Fruit fly (Drosophila melanogaster) whole organism, embryonic: ENCODE measurements around the gene rasp.

Source experiments
- CG11247 ChIP-seq: fragments of 200-800 bp; sonication (Bioruptor generic); IDR thresholded peaks from 2 replicates; pipeline ENCODE4 v1.3.6; 2022; ENCODE audit warnings: missing biosample characterization, missing genetic modification characterization
- CG11398 ChIP-seq: fragments of 200-800 bp; sonication (Bioruptor generic); optimal IDR thresholded peaks from 2 replicates; lab custom pipeline; 2016; ENCODE audit warnings: missing biosample characterization, missing genetic modification characterization
- CG11456 ChIP-seq: fragments of 200-800 bp; sonication (Bioruptor generic); IDR thresholded peaks from 3 replicates; pipeline ENCODE4 v1.3.6; 2022; ENCODE audit warnings: missing biosample characterization, missing genetic modification characterization
- CG12104 ChIP-seq: fragments of 200-800 bp; sonication (Bioruptor generic); optimal IDR thresholded peaks from 3 replicates; lab custom pipeline; 2016; ENCODE audit warnings: missing biosample characterization, missing genetic modification characterization
- CG13624 ChIP-seq: fragments of 200-800 bp; sonication (Bioruptor generic); optimal IDR thresholded peaks from 2 replicates; lab custom pipeline; 2016; ENCODE audit warnings: missing biosample characterization, missing genetic modification characterization
- CG14965 ChIP-seq: fragments of 200-800 bp; sonication (Bioruptor generic); optimal IDR thresholded peaks from 2 replicates; lab custom pipeline; 2016; ENCODE audit warnings: missing biosample characterization, missing genetic modification characterization, borderline replicate concordance
- CG1529 ChIP-seq: fragments of 200-800 bp; sonication (Bioruptor generic); optimal IDR thresholded peaks from 3 replicates; lab custom pipeline; 2018; ENCODE audit warnings: missing biosample characterization, missing genetic modification characterization
- CG17361 ChIP-seq: fragments of 200-800 bp; sonication (Bioruptor generic); IDR thresholded peaks from 3 replicates; pipeline ENCODE4 v1.3.6; 2022; ENCODE audit warnings: missing biosample characterization, missing genetic modification characterization
- CG17385 ChIP-seq: fragments of 200-800 bp; sonication (Bioruptor generic); optimal IDR thresholded peaks from 3 replicates; lab custom pipeline; 2018; ENCODE audit warnings: missing biosample characterization, mild to moderate bottlenecking, missing genetic modification characterization
- CG32532 ChIP-seq: fragments of 200-800 bp; sonication (Bioruptor generic); IDR thresholded peaks from 2 replicates; pipeline ENCODE4 v1.3.6; 2022; ENCODE audit warnings: missing biosample characterization, missing genetic modification characterization
- CG4360 ChIP-seq: fragments of 200-800 bp; sonication (Bioruptor generic); IDR thresholded peaks from 2 replicates; pipeline ENCODE4 v1.3.6; 2022; ENCODE audit warnings: missing biosample characterization, missing genetic modification characterization
- CG5953 ChIP-seq: fragments of 200-800 bp; sonication (Bioruptor generic); IDR thresholded peaks from 2 replicates; pipeline ENCODE4 v1.3.6; 2022; ENCODE audit warnings: missing biosample characterization, missing genetic modification characterization
- CG6654 ChIP-seq: fragments of 200-800 bp; sonication (Bioruptor generic); optimal IDR thresholded peaks from 2 replicates; lab custom pipeline; 2017; ENCODE audit warnings: missing biosample characterization, mild to moderate bottlenecking, missing genetic modification characterization
- CG8089 ChIP-seq: fragments of 200-800 bp; sonication (Bioruptor generic); optimal IDR thresholded peaks from 3 replicates; lab custom pipeline; 2016; ENCODE audit warnings: missing biosample characterization, missing genetic modification characterization
- CG8478 ChIP-seq: fragments of >200 bp; optimal IDR thresholded peaks from 2 replicates; lab custom pipeline; 2018
- CG8765 ChIP-seq: fragments of 200-800 bp; sonication (Bioruptor generic); IDR thresholded peaks from 2 replicates; pipeline ENCODE4 v1.3.6; 2022; ENCODE audit warnings: missing biosample characterization, missing genetic modification characterization
- CG8924 ChIP-seq: fragments of 200-800 bp; optimal IDR thresholded peaks from 3 replicates; lab custom pipeline; 2019; ENCODE audit warnings: missing biosample characterization, mild to moderate bottlenecking, missing genetic modification characterization, moderate library complexity
- Deaf1 ChIP-seq: fragments of 200-800 bp; optimal IDR thresholded peaks from 3 replicates; lab custom pipeline; 2019; ENCODE audit warnings: missing biosample characterization, mild to moderate bottlenecking, missing genetic modification characterization, moderate library complexity
- Ets97D ChIP-seq: fragments of 200-800 bp; sonication (Bioruptor generic); optimal IDR thresholded peaks from 3 replicates; lab custom pipeline; 2016; ENCODE audit warnings: missing biosample characterization, missing genetic modification characterization
- Fer1 ChIP-seq: fragments of 200-800 bp; sonication (Bioruptor generic); optimal IDR thresholded peaks from 2 replicates; lab custom pipeline; 2017; ENCODE audit warnings: missing biosample characterization, mild to moderate bottlenecking, missing genetic modification characterization
- Gsc ChIP-seq: fragments of 200-800 bp; sonication (Bioruptor generic); IDR thresholded peaks from 2 replicates; pipeline ENCODE4 v1.3.6; 2022; ENCODE audit warnings: missing biosample characterization, missing genetic modification characterization
- Gug ChIP-seq: fragments of 200-800 bp; sonication (Bioruptor generic); IDR thresholded peaks from 4 replicates; pipeline ENCODE4 v1.3.6; 2022; ENCODE audit warnings: missing biosample characterization, missing genetic modification characterization
- Jarid2 ChIP-seq: fragments of 200-800 bp; sonication (Bioruptor generic); optimal IDR thresholded peaks from 3 replicates; lab custom pipeline; 2017; ENCODE audit warnings: mild to moderate bottlenecking, missing biosample characterization, missing genetic modification reagents, missing genetic modification characterization
- Max ChIP-seq: fragments of 200-800 bp; sonication (Bioruptor generic); optimal IDR thresholded peaks from 2 replicates; lab custom pipeline; 2016; ENCODE audit warnings: missing biosample characterization, mild to moderate bottlenecking, missing genetic modification characterization
- NFAT ChIP-seq: fragments of 200-800 bp; sonication (Bioruptor generic); IDR thresholded peaks from 2 replicates; pipeline ENCODE4 v1.3.6; 2022; ENCODE audit warnings: missing biosample characterization, missing genetic modification characterization
- Sox102F ChIP-seq: fragments of 200-800 bp; sonication (Bioruptor generic); optimal IDR thresholded peaks from 2 replicates; lab custom pipeline; 2018; ENCODE audit warnings: missing biosample characterization, mild to moderate bottlenecking, missing genetic modification characterization, moderate library complexity
- Sry-β ChIP-seq: fragments of 200-800 bp; sonication (Bioruptor generic); optimal IDR thresholded peaks from 2 replicates; lab custom pipeline; 2018; ENCODE audit warnings: missing biosample characterization, mild to moderate bottlenecking, missing genetic modification characterization, moderate library complexity
- Trl ChIP-seq, 3 experiments: fragments of >200 bp in 2 of 3; fragments of 200-800 bp in 1 of 3; sonication (Bioruptor generic) in 1 of 3; optimal IDR thresholded peaks; 2 replicates in 1 of 3; 3 replicates in 2 of 3; lab custom pipeline; 2016 to 2017; ENCODE audit warnings: missing biosample characterization in 1 of 3, missing genetic modification characterization in 1 of 3
- Usf ChIP-seq: fragments of 200-800 bp; sonication (Bioruptor generic); optimal IDR thresholded peaks from 2 replicates; lab custom pipeline; 2017; ENCODE audit warnings: missing genotype, missing biosample characterization, missing genetic modification characterization
- Xbp1 ChIP-seq: fragments of 200-800 bp; sonication (Bioruptor generic); optimal IDR thresholded peaks from 3 replicates; lab custom pipeline; 2016; ENCODE audit warnings: missing biosample characterization, mild to moderate bottlenecking, missing genetic modification characterization
- Xrp1 ChIP-seq: fragments of 200-800 bp; sonication (Bioruptor generic); IDR thresholded peaks from 2 replicates; pipeline ENCODE4 v1.3.6; 2022; ENCODE audit warnings: missing biosample characterization, missing genetic modification characterization
- ac ChIP-seq: fragments of 200-800 bp; sonication (Bioruptor generic); optimal IDR thresholded peaks from 3 replicates; lab custom pipeline; 2017; ENCODE audit warnings: missing biosample characterization, mild to moderate bottlenecking, missing genetic modification characterization
- ato ChIP-seq: fragments of 200-800 bp; sonication (Bioruptor generic); IDR thresholded peaks from 2 replicates; pipeline ENCODE4 v1.3.6; 2022; ENCODE audit warnings: missing biosample characterization, missing genetic modification characterization; ENCODE audit not compliant: partially characterized antibody
- bbx ChIP-seq: fragments of 200-800 bp; sonication (Bioruptor generic); IDR thresholded peaks from 2 replicates; pipeline ENCODE4 v1.3.6; 2022; ENCODE audit warnings: missing biosample characterization, missing genetic modification characterization; ENCODE audit not compliant: partially characterized antibody
- bowl ChIP-seq: fragments of 200-800 bp; sonication (Bioruptor generic); IDR thresholded peaks from 2 replicates; pipeline ENCODE4 v1.3.6; 2022; ENCODE audit warnings: missing biosample characterization, missing genetic modification characterization
- cg ChIP-seq: fragments of 200-800 bp; sonication (Bioruptor generic); optimal IDR thresholded peaks from 3 replicates; lab custom pipeline; 2019; ENCODE audit warnings: missing biosample characterization, mild to moderate bottlenecking, missing genetic modification characterization, moderate library complexity
- crol ChIP-seq: fragments of 200-800 bp; sonication (Bioruptor generic); IDR thresholded peaks from 2 replicates; pipeline ENCODE4 v1.3.6; 2022; ENCODE audit warnings: missing biosample characterization, missing genetic modification characterization
- dimm ChIP-seq: fragments of 200-800 bp; sonication (Bioruptor generic); IDR thresholded peaks from 2 replicates; pipeline ENCODE4 v1.3.6; 2022; ENCODE audit warnings: missing biosample characterization, missing genetic modification characterization
- exex ChIP-seq: fragments of 200-800 bp; sonication (Bioruptor generic); optimal IDR thresholded peaks from 4 replicates; lab custom pipeline; 2018; ENCODE audit warnings: missing biosample characterization, mild to moderate bottlenecking, missing genetic modification characterization, moderate library complexity
- hth ChIP-seq: fragments of >200 bp; optimal IDR thresholded peaks from 2 replicates; lab custom pipeline; 2017; ENCODE audit warnings: inconsistent platforms
- lmd ChIP-seq: fragments of 200-800 bp; sonication (Bioruptor generic); IDR thresholded peaks from 2 replicates; pipeline ENCODE4 v1.3.6; 2022; ENCODE audit warnings: missing biosample characterization, missing genetic modification characterization
- luna ChIP-seq: fragments of 200-800 bp; sonication (Bioruptor generic); optimal IDR thresholded peaks from 2 replicates; lab custom pipeline; 2016; ENCODE audit warnings: missing biosample characterization, missing genetic modification characterization
- oc ChIP-seq: fragments of 200-800 bp; sonication (Bioruptor generic); optimal IDR thresholded peaks from 2 replicates; lab custom pipeline; 2018; ENCODE audit warnings: missing biosample characterization, mild to moderate bottlenecking, missing genetic modification characterization, moderate library complexity
- pb ChIP-seq: fragments of 200-800 bp; sonication (Bioruptor generic); optimal IDR thresholded peaks from 3 replicates; lab custom pipeline; 2016; ENCODE audit warnings: missing biosample characterization, missing genetic modification characterization
- pho ChIP-seq: fragments of 200-800 bp; sonication (Bioruptor generic); optimal IDR thresholded peaks from 2 replicates; lab custom pipeline; 2016; ENCODE audit warnings: missing biosample characterization, missing genetic modification characterization
- prd ChIP-seq, 3 experiments: fragments of >200 bp in 2 of 3; fragments of 200-800 bp in 1 of 3; sonication (Bioruptor generic) in 1 of 3; optimal IDR thresholded peaks in 2 of 3; IDR thresholded peaks in 1 of 3; 2 replicates in 2 of 3; 3 replicates in 1 of 3; pipeline versions ENCODE4 v1.3.6 to Lab custom; 2017 to 2022; ENCODE audit warnings: missing biosample characterization in 1 of 3, missing genetic modification characterization in 1 of 3
- psq ChIP-seq: fragments of 200-800 bp; sonication (Bioruptor generic); optimal IDR thresholded peaks from 2 replicates; lab custom pipeline; 2017; ENCODE audit warnings: missing biosample characterization, missing genetic modification characterization
- repo ChIP-seq: fragments of 200-800 bp; sonication (Bioruptor generic); optimal IDR thresholded peaks from 2 replicates; lab custom pipeline; 2016; ENCODE audit warnings: missing biosample characterization, missing genetic modification characterization
- sc ChIP-seq, 3 experiments: fragments of >200 bp in 2 of 3; fragments of 200-800 bp in 1 of 3; sonication (Bioruptor generic) in 1 of 3; optimal IDR thresholded peaks; 2 replicates in 2 of 3; 3 replicates in 1 of 3; lab custom pipeline; 2017; ENCODE audit warnings: mild to moderate bottlenecking in 1 of 3, missing biosample characterization in 1 of 3, missing genetic modification characterization in 1 of 3, missing genetic modification reagents in 1 of 3
- slou ChIP-seq: fragments of 200-800 bp; sonication (Bioruptor generic); optimal IDR thresholded peaks from 3 replicates; lab custom pipeline; 2016; ENCODE audit warnings: missing biosample characterization, missing genetic modification characterization
- sna ChIP-seq: fragments of 200-800 bp; sonication (Bioruptor generic); IDR thresholded peaks from 2 replicates; pipeline ENCODE4 v1.3.6; 2022; ENCODE audit warnings: missing biosample characterization, missing genetic modification characterization; ENCODE audit not compliant: partially characterized antibody
- wdn ChIP-seq: fragments of 200-800 bp; sonication (Bioruptor generic); IDR thresholded peaks from 2 replicates; pipeline ENCODE4 v1.3.6; 2022; ENCODE audit warnings: missing biosample characterization, missing genetic modification characterization

Gene rasp

DNA sequence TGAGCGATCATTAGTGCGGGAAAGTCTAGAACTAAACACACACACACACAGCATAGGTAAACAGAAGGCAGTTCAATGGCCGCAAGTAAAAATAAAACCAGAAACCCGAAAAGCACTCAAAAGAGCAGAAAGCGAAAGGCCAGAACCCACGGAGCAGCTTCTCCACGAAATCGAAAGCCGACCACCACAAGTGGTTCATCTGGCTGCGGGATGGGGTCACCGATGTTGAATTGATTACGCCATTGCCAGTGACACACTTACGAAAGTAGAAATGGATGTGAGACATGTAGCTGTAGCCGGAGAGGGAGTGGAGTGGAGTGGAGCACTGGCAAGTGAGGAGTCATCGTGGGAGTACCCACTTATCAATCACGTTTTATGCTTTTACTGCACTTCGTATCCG, 20.6 kb upstream of the rasp start (continued):
- TF ChIP-seq NFAT (GFP tag; lab: Robert Waterston, UW) (no peak), CG17361 (GFP tag; lab: Robert Waterston, UW) (no peak), hth (lab: Kevin White, UChicago) (no peak), CG8924 (tag; lab: Kevin White, UChicago) (no peak), pb (GFP tag; lab: Kevin White, UChicago) (no peak), CG5953 (GFP tag; lab: Robert Waterston, UW) (no peak), Usf (no peak), exex (tag; lab: Kevin White, UChicago) (no peak), sc (optimal IDR thresholded peaks at IDR 0.05; lab: Kevin White, UChicago) (no peak), sc (GFP tag; optimal IDR thresholded peaks at IDR 0.05; lab: Kevin White, UChicago) (no peak), sna (GFP tag; lab: Robert Waterston, UW) (no peak), CG14965 (no peak), CG12104 (GFP tag; lab: Kevin White, UChicago) (no peak), CG32532 (GFP tag; lab: Robert Waterston, UW) (no peak), Sry-β (peak; percentile 39), CG6654 (GFP tag; lab: Kevin White, UChicago) (no peak), CG11456 (GFP tag; lab: Robert Waterston, UW) (no peak), slou (GFP tag; lab: Kevin White, UChicago) (no peak), CG11247 (0 out of 2 replicates have a peak, but pooled peaks have one; percentile 32), pho (GFP tag; lab: Kevin White, UChicago) (no peak), Fer1 (no peak), cg (peak; percentile 24), Ets97D (no peak), oc (tag; lab: Kevin White, UChicago) (peak; percentile 0), ato (GFP tag; lab: Robert Waterston, UW) (no peak), ac (GFP tag; lab: Kevin White, UChicago) (no peak), psq (no peak), CG8765 (no peak), CG8089 (GFP tag; lab: Kevin White, UChicago) (no peak), Jarid2 (GFP tag; lab: Kevin White, UChicago) (no peak), prd (optimal IDR thresholded peaks at IDR 0.05; lab: Kevin White, UChicago) (no peak), prd (GFP tag; IDR thresholded peaks at IDR 0.05; lab: Robert Waterston, UW) (no peak), luna (GFP tag; lab: Kevin White, UChicago) (no peak), bbx (no peak), Gsc (GFP tag; lab: Robert Waterston, UW) (no peak), Trl (optimal IDR thresholded peaks at IDR 0.05; lab: Kevin White, UChicago) (no peak), Trl (GFP tag; optimal IDR thresholded peaks at IDR 0.05; lab: Kevin White, UChicago) (no peak), CG13624 (no peak), Gug (GFP tag; lab: Robert Waterston, UW) (no peak), Xrp1 (GFP tag; lab: Robert Waterston, UW) (peak; percentile 11; the same call in 1 of the 2 replicates), CG1529 (peak; percentile 4), CG11398 (GFP tag; lab: Kevin White, UChicago) (no peak), Sox102F (no peak), dimm (no peak), crol (GFP tag; lab: Robert Waterston, UW) (peak; percentile 53; the same call in 1 of the 2 replicates), lmd (GFP tag; lab: Robert Waterston, UW) (no peak), Xbp1 (GFP tag; lab: Kevin White, UChicago) (no peak), Max (GFP tag; lab: Kevin White, UChicago) (no peak), Deaf1 (peak; percentile 7), bowl (GFP tag; lab: Robert Waterston, UW) (no peak), CG4360 (GFP tag; lab: Robert Waterston, UW) (no peak), CG17385 (GFP tag; lab: Kevin White, UChicago) (no peak), repo (GFP tag; lab: Kevin White, UChicago) (no peak), wdn (GFP tag; lab: Robert Waterston, UW) (no peak), CG8478 (lab: Kevin White, UChicago) (no peak)
